Worm (Caenorhabditis elegans): ENCODE results near the gene B0024.15.

ce11 chrV:10317294-10317693 lies 27.5 kb downstream of the B0024.15 start, which contains the start of gene asps-1:
- TF ChIP-seq flt-1 (GFP tag; IDR thresholded peaks at IDR 0.05): no peak
- no peak for TF ChIP-seq ztf-23 (GFP tag; IDR thresholded peaks at IDR 0.05)
- no peak for TF ChIP-seq T22C8.4 (GFP tag; IDR thresholded peaks at IDR 0.05)
- TF ChIP-seq ref-1 (GFP tag; conservative IDR thresholded peaks at IDR 0.05): no peak
